Worm (Caenorhabditis elegans) whole organism, late embryonic: Measurements from ENCODE around the gene F54H12.4.

Source experiments
- C08G9.2 ChIP-seq: sonication (generic microtip); optimal IDR thresholded peaks from 2 replicates; lab custom pipeline; 2016; ENCODE audit warnings: mild to moderate bottlenecking, missing genetic modification characterization, moderate library complexity, missing compliant biosample characterization
- C38D4.7 ChIP-seq: fragments of 200-800 bp; sonication (Bioruptor generic); optimal IDR thresholded peaks from 2 replicates; lab custom pipeline; 2018; ENCODE audit warnings: mild to moderate bottlenecking, missing genetic modification characterization, moderate library complexity, missing compliant biosample characterization
- F13H6.1 ChIP-seq: sonication (generic microtip); optimal IDR thresholded peaks from 2 replicates; lab custom pipeline; 2016; ENCODE audit warnings: missing genetic modification characterization, missing compliant biosample characterization
- K02D7.2 ChIP-seq: sonication (generic microtip); optimal IDR thresholded peaks from 2 replicates; lab custom pipeline; 2017; ENCODE audit warnings: mild to moderate bottlenecking, missing genetic modification characterization, missing compliant biosample characterization
- K09A11.1 ChIP-seq: sonication (generic microtip); optimal IDR thresholded peaks from 2 replicates; lab custom pipeline; 2017; ENCODE audit warnings: antibody characterized with exemption, mild to moderate bottlenecking, missing genetic modification characterization, missing compliant biosample characterization; ENCODE audit not compliant: insufficient read depth
- T23F11.4 ChIP-seq: fragments of 200-800 bp; sonication (Bioruptor generic); optimal IDR thresholded peaks from 2 replicates; lab custom pipeline; 2018; ENCODE audit warnings: mild to moderate bottlenecking, missing genetic modification characterization, missing compliant biosample characterization
- ceh-14 ChIP-seq: sonication (generic microtip); optimal IDR thresholded peaks from 2 replicates; lab custom pipeline; 2016; ENCODE audit warnings: missing genotype, missing genetic modification characterization, missing compliant biosample characterization
- ceh-18 ChIP-seq: sonication (generic microtip); optimal IDR thresholded peaks from 2 replicates; lab custom pipeline; 2016; ENCODE audit warnings: missing genetic modification characterization, missing compliant biosample characterization
- ceh-19 ChIP-seq: fragments of 200-800 bp; sonication (Bioruptor generic); optimal IDR thresholded peaks from 2 replicates; lab custom pipeline; 2018; ENCODE audit warnings: mild to moderate bottlenecking, missing genetic modification characterization, missing compliant biosample characterization
- ceh-45 ChIP-seq: fragments of 200-800 bp; sonication (Bioruptor generic); IDR thresholded peaks from 2 replicates; pipeline ENCODE4 v1.3.6; 2022; ENCODE audit warnings: missing genetic modification reagents, missing genetic modification characterization, missing compliant biosample characterization
- che-1 ChIP-seq: sonication (generic microtip); optimal IDR thresholded peaks from 2 replicates; lab custom pipeline; 2016; ENCODE audit warnings: mild to moderate bottlenecking, missing genetic modification characterization, missing compliant biosample characterization
- dmd-4 ChIP-seq: sonication (generic microtip); optimal IDR thresholded peaks from 2 replicates; lab custom pipeline; 2016; ENCODE audit warnings: borderline replicate concordance, missing genetic modification characterization, missing compliant biosample characterization
- elt-2 ChIP-seq: sonication (generic microtip); optimal IDR thresholded peaks from 2 replicates; lab custom pipeline; 2016; ENCODE audit warnings: missing genetic modification reagents, missing genetic modification characterization, missing compliant biosample characterization
- elt-4 ChIP-seq: sonication (generic microtip); optimal IDR thresholded peaks from 2 replicates; lab custom pipeline; 2016; ENCODE audit warnings: missing genetic modification characterization, missing compliant biosample characterization
- ets-4 ChIP-seq: sonication (generic microtip); optimal IDR thresholded peaks from 2 replicates; lab custom pipeline; 2016; ENCODE audit warnings: missing genetic modification characterization, missing compliant biosample characterization
- fax-1 ChIP-seq: sonication (generic microtip); optimal IDR thresholded peaks from 2 replicates; lab custom pipeline; 2016; ENCODE audit warnings: missing genotype, missing genetic modification characterization, missing compliant biosample characterization
- fkh-10 ChIP-seq: fragments of 150-350 bp; optimal IDR thresholded peaks from 2 replicates; lab custom pipeline; 2014; ENCODE audit warnings: missing biosample characterization, missing genetic modification reagents, missing genetic modification characterization
- fkh-6 ChIP-seq: sonication (generic microtip); optimal IDR thresholded peaks from 2 replicates; lab custom pipeline; 2016; ENCODE audit warnings: missing genetic modification characterization, missing compliant biosample characterization
- gmeb-2 ChIP-seq: sonication (generic microtip); optimal IDR thresholded peaks from 2 replicates; lab custom pipeline; 2016; ENCODE audit warnings: missing genetic modification characterization, inconsistent platforms, missing compliant biosample characterization
- hlh-13 ChIP-seq: fragments of 200-800 bp; sonication (Bioruptor generic); optimal IDR thresholded peaks from 2 replicates; lab custom pipeline; 2018; ENCODE audit warnings: mild to moderate bottlenecking, missing genetic modification characterization, missing compliant biosample characterization
- hlh-15 ChIP-seq: sonication (generic microtip); optimal IDR thresholded peaks from 2 replicates; lab custom pipeline; 2016; ENCODE audit warnings: missing genetic modification characterization, missing compliant biosample characterization
- hlh-30 ChIP-seq: sonication (generic microtip); optimal IDR thresholded peaks from 2 replicates; lab custom pipeline; 2017; ENCODE audit warnings: antibody characterized with exemption, missing genetic modification characterization, missing compliant biosample characterization; ENCODE audit not compliant: insufficient read depth
- hlh-6 ChIP-seq: sonication (generic microtip); optimal IDR thresholded peaks from 2 replicates; lab custom pipeline; 2016; ENCODE audit warnings: missing genotype, missing genetic modification characterization, missing compliant biosample characterization
- lin-11 ChIP-seq: fragments of 200-800 bp; sonication (Bioruptor generic); optimal IDR thresholded peaks from 2 replicates; lab custom pipeline; 2018; ENCODE audit warnings: mild to moderate bottlenecking, missing genetic modification characterization, missing compliant biosample characterization
- madf-2 ChIP-seq: sonication (generic microtip); optimal IDR thresholded peaks from 2 replicates; lab custom pipeline; 2017; ENCODE audit warnings: missing genetic modification characterization, missing compliant biosample characterization
- nhr-11 ChIP-seq: fragments of 150-350 bp; optimal IDR thresholded peaks from 2 replicates; lab custom pipeline; 2014; ENCODE audit warnings: missing biosample characterization, missing genetic modification characterization
- pag-3 ChIP-seq: sonication (generic microtip); optimal IDR thresholded peaks from 2 replicates; lab custom pipeline; 2016; ENCODE audit warnings: missing compliant biosample characterization, missing genetic modification characterization, borderline replicate concordance
- pax-1 ChIP-seq: fragments of 150-350 bp; optimal IDR thresholded peaks from 2 replicates; lab custom pipeline; 2014; ENCODE audit warnings: missing biosample characterization, missing genetic modification characterization
- pha-2 ChIP-seq: sonication (generic microtip); optimal IDR thresholded peaks from 2 replicates; lab custom pipeline; 2017; ENCODE audit warnings: mild to moderate bottlenecking, missing genetic modification characterization, missing compliant biosample characterization
- pha-4 ChIP-seq: fragments of 150-350 bp; optimal IDR thresholded peaks from 2 replicates; lab custom pipeline; 2018; ENCODE audit warnings: missing biosample characterization, missing genetic modification reagents, missing genetic modification characterization
- pqm-1 ChIP-seq: sonication (generic microtip); optimal IDR thresholded peaks from 2 replicates; lab custom pipeline; 2016; ENCODE audit warnings: missing genetic modification characterization, missing compliant biosample characterization
- pros-1 ChIP-seq: fragments of 150-350 bp; optimal IDR thresholded peaks from 2 replicates; lab custom pipeline; 2014; ENCODE audit warnings: missing biosample characterization, missing genetic modification reagents, missing genetic modification characterization
- rnt-1 ChIP-seq: sonication (generic microtip); optimal IDR thresholded peaks from 2 replicates; lab custom pipeline; 2016; ENCODE audit warnings: missing genetic modification characterization, missing compliant biosample characterization
- sox-4 ChIP-seq: sonication (generic microtip); optimal IDR thresholded peaks from 2 replicates; lab custom pipeline; 2017; ENCODE audit warnings: mild to moderate bottlenecking, missing genetic modification characterization, inconsistent platforms, missing compliant biosample characterization
- syd-9 ChIP-seq: sonication (generic microtip); optimal IDR thresholded peaks from 2 replicates; lab custom pipeline; 2016; ENCODE audit warnings: mild to moderate bottlenecking, missing genetic modification characterization, moderate library complexity, missing compliant biosample characterization
- tbx-2 ChIP-seq: sonication (generic microtip); optimal IDR thresholded peaks from 2 replicates; lab custom pipeline; 2016; ENCODE audit warnings: missing genetic modification characterization, missing compliant biosample characterization
- tbx-7 ChIP-seq: sonication (generic microtip); optimal IDR thresholded peaks from 2 replicates; lab custom pipeline; 2016; ENCODE audit warnings: missing genotype, missing genetic modification characterization, missing compliant biosample characterization
- ttx-3 ChIP-seq: sonication (generic microtip); optimal IDR thresholded peaks from 2 replicates; lab custom pipeline; 2016; ENCODE audit warnings: missing genetic modification reagents, missing genetic modification characterization, missing compliant biosample characterization
- ztf-16 ChIP-seq: sonication (generic microtip); optimal IDR thresholded peaks from 2 replicates; lab custom pipeline; 2017; ENCODE audit warnings: missing genetic modification characterization, missing compliant biosample characterization

The F54H12.4 gene

ce11 chrIII:7986585-7987171 lies 24.1 kb upstream of the F54H12.4 start, which contains the start of gene hrpk-2:
hrpk-2 (plus strand) TSS chrIII:7987121.
- TF ChIP-seq T23F11.4 (GFP tag; lab: Kevin White, UChicago) = no peak
- no peak for TF ChIP-seq gmeb-2
- no peak for TF ChIP-seq hlh-13
- no peak for TF ChIP-seq C08G9.2 (tag; lab: Kevin White, UChicago)
- TF ChIP-seq fax-1 (tag; lab: Kevin White, UChicago) = no peak
- no peak for TF ChIP-seq madf-2
- TF ChIP-seq che-1 (tag; lab: Kevin White, UChicago) = no peak
- TF ChIP-seq nhr-11 = no peak
- TF ChIP-seq pros-1 (tag; lab: Kevin White, UChicago) = no peak
- no peak for TF ChIP-seq pqm-1 (tag; lab: Kevin White, UChicago)
- TF ChIP-seq K02D7.2 (tag; lab: Kevin White, UChicago) = no peak
- TF ChIP-seq ceh-45 (GFP tag; lab: Robert Waterston, UW) = no peak
- TF ChIP-seq pha-2 (tag; lab: Kevin White, UChicago) = no peak
- TF ChIP-seq C38D4.7 (GFP tag; lab: Kevin White, UChicago) = no peak
- no peak for TF ChIP-seq ztf-16
- TF ChIP-seq ceh-19 (GFP tag; lab: Kevin White, UChicago) = no peak
- TF ChIP-seq ceh-14 (tag; lab: Kevin White, UChicago) = no peak

- TF ChIP-seq ttx-3 (no peak), ets-4 (tag; lab: Kevin White, UChicago) (no peak), pha-4 (tag; lab: Kevin White, UChicago) (no peak), che-1 (tag; lab: Kevin White, UChicago) (no peak), hlh-15 (tag; lab: Kevin White, UChicago) (no peak), F13H6.1 (tag; lab: Kevin White, UChicago) (no peak), nhr-11 (no peak), rnt-1 (tag; lab: Kevin White, UChicago) (no peak), C38D4.7 (GFP tag; lab: Kevin White, UChicago) (no peak), pag-3 (no peak), ceh-18 (tag; lab: Kevin White, UChicago) (no peak), lin-11 (tag; lab: Kevin White, UChicago) (no peak)
- TF ChIP-seq, all 69 proteins: peak for 0
Measured at ce11 chrIII:7981938-7982337, 19.4 kb upstream of the F54H12.4 start.

- TF ChIP-seq ceh-45 (GFP tag; lab: Robert Waterston, UW) = no peak
- no peak for TF ChIP-seq ceh-18 (tag; lab: Kevin White, UChicago)
- no peak for TF ChIP-seq pha-2 (tag; lab: Kevin White, UChicago)
- no peak for TF ChIP-seq dmd-4
- TF ChIP-seq tbx-7 (tag; lab: Kevin White, UChicago) = no peak
Measured at ce11 chrIII:7981233-7981632, 18.7 kb upstream of the F54H12.4 start.

DNA sequence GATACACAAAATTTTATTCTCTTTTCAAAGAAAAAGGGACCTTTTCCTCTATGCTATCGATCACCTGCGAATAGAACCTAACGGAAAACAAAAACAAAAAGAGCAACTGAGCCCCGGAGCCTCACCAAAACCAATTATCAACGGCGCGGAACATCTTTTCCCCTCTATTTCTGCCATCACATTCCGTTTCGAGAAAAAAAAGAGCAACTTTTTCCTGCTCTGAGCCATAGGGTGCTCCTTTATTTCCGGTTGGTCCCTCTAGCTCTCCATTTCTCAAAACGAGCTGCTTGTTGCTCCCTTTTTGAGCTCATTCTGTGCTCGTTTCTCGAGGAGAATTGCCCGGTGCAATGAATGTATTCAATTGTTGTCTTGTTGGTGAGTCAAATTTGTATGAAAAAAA lies 17.1 kb upstream of the F54H12.4 start, which contains the start of gene clp-1:
Gene clp-1 (plus strand): TSS at position 301 of the 400 bp plus-strand sequence.
- TF ChIP-seq K09A11.1 (no peak), hlh-30 (tag; lab: Kevin White, UChicago) (no peak), fax-1 (tag; lab: Kevin White, UChicago) (no peak), lin-11 (tag; lab: Kevin White, UChicago) (no peak), fkh-10 (no peak), fkh-6 (no peak), tbx-7 (tag; lab: Kevin White, UChicago) (no peak), pax-1 (tag; lab: Kevin White, UChicago) (no peak), elt-4 (tag; lab: Kevin White, UChicago) (no peak), pros-1 (tag; lab: Kevin White, UChicago) (no peak), hlh-6 (tag; lab: Kevin White, UChicago) (no peak), sox-4 (tag; lab: Kevin White, UChicago) (no peak), syd-9 (tag; lab: Kevin White, UChicago) (no peak), tbx-2 (tag; lab: Kevin White, UChicago) (no peak), K02D7.2 (tag; lab: Kevin White, UChicago) (no peak), elt-2 (tag; lab: Kevin White, UChicago) (no peak)
